Fruit fly (Drosophila melanogaster) whole organism, adult: ENCODE results near the gene snRNP-U1-70K.

Experiments
- CG11617 ChIP-seq: fragments of 200-800 bp; sonication (Bioruptor generic); optimal IDR thresholded peaks from 2 replicates; lab custom pipeline; 2017; ENCODE audit warnings: mild to moderate bottlenecking, missing biosample characterization, missing genetic modification reagents, missing genetic modification characterization
- CG12768 ChIP-seq: fragments of 200-800 bp; sonication (Bioruptor generic); optimal IDR thresholded peaks from 2 replicates; lab custom pipeline; 2017; ENCODE audit warnings: missing biosample characterization, missing genetic modification characterization, mild to moderate bottlenecking, moderate library complexity, missing genetic modification reagents
- CG14711 ChIP-seq: fragments of 200-800 bp; sonication (Bioruptor generic); optimal IDR thresholded peaks from 2 replicates; lab custom pipeline; 2018; ENCODE audit warnings: missing biosample characterization, mild to moderate bottlenecking, missing genetic modification characterization, moderate library complexity
- CG33017 ChIP-seq: fragments of 200-800 bp; sonication (Bioruptor generic); optimal IDR thresholded peaks from 2 replicates; lab custom pipeline; 2018; ENCODE audit warnings: missing biosample characterization, mild to moderate bottlenecking, missing genetic modification characterization, moderate library complexity
- Crg-1 ChIP-seq: fragments of 200-800 bp; sonication (Bioruptor generic); optimal IDR thresholded peaks from 2 replicates; lab custom pipeline; 2016; ENCODE audit warnings: missing biosample characterization, missing genetic modification characterization
- Mnt ChIP-seq: fragments of 200-800 bp; sonication (Bioruptor generic); optimal IDR thresholded peaks from 2 replicates; lab custom pipeline; 2016; ENCODE audit warnings: missing biosample characterization, mild to moderate bottlenecking, missing genetic modification characterization
- cic ChIP-seq: fragments of 200-800 bp; sonication (Bioruptor generic); optimal IDR thresholded peaks from 2 replicates; lab custom pipeline; 2017; ENCODE audit warnings: missing biosample characterization, mild to moderate bottlenecking, missing genetic modification characterization, moderate library complexity
- ovo ChIP-seq: fragments of 200-800 bp; sonication (Bioruptor generic); optimal IDR thresholded peaks from 2 replicates; lab custom pipeline; 2016; ENCODE audit warnings: missing biosample characterization, missing genetic modification characterization
- toe ChIP-seq: fragments of 200-800 bp; sonication (Bioruptor generic); optimal IDR thresholded peaks from 2 replicates; lab custom pipeline; 2016; ENCODE audit warnings: missing biosample characterization, missing genetic modification characterization

dm6 chr2L:6967422-6968012, 4.0 kb downstream of the snRNP-U1-70K start, which contains the start of gene Sumo:
- TF ChIP-seq CG33017 (no peak), ovo (GFP tag; lab: Kevin White, UChicago) (no peak), toe (GFP tag; lab: Kevin White, UChicago) (no peak), Mnt (GFP tag; lab: Kevin White, UChicago) (peak; percentile 37), cic (GFP tag; lab: Kevin White, UChicago) (no peak), CG14711 (tag; lab: Kevin White, UChicago) (no peak), CG11617 (GFP tag; lab: Kevin White, UChicago) (no peak), Crg-1 (GFP tag; lab: Kevin White, UChicago) (no peak), CG12768 (GFP tag; lab: Kevin White, UChicago) (no peak)
